Fruit fly (Drosophila melanogaster) whole organism, embryonic: ENCODE data around the gene Caf1-55.

ENCODE experiments used
- CG10366 ChIP-seq: fragments of 200-800 bp; sonication (Bioruptor generic); IDR thresholded peaks from 2 replicates; pipeline ENCODE4 v1.3.6; 2022; ENCODE audit warnings: missing biosample characterization, missing genetic modification characterization
- CG11723 ChIP-seq: fragments of 200-800 bp; sonication (Bioruptor generic); optimal IDR thresholded peaks from 2 replicates; lab custom pipeline; 2017; ENCODE audit warnings: missing biosample characterization, mild to moderate bottlenecking, missing genetic modification characterization
- CG1647 ChIP-seq: fragments of 200-800 bp; sonication (Bioruptor generic); optimal IDR thresholded peaks from 3 replicates; lab custom pipeline; 2016; ENCODE audit warnings: missing biosample characterization, missing genetic modification characterization
- CG7963 ChIP-seq: fragments of 200-800 bp; sonication (Bioruptor generic); IDR thresholded peaks from 3 replicates; pipeline ENCODE4 v1.3.6; 2022; ENCODE audit warnings: missing biosample characterization, missing genetic modification characterization; ENCODE audit not compliant: partially characterized antibody
- CG9797 ChIP-seq: fragments of 200-800 bp; sonication (Bioruptor generic); optimal IDR thresholded peaks from 3 replicates; lab custom pipeline; 2018; ENCODE audit warnings: missing biosample characterization, mild to moderate bottlenecking, missing genetic modification characterization
- Sry-δ ChIP-seq: fragments of 200-800 bp; sonication (Bioruptor generic); optimal IDR thresholded peaks from 2 replicates; lab custom pipeline; 2016; ENCODE audit warnings: missing biosample characterization, missing genetic modification characterization
- dan ChIP-seq: fragments of 200-800 bp; sonication (Bioruptor generic); IDR thresholded peaks from 2 replicates; pipeline ENCODE4 v1.3.6; 2022; ENCODE audit warnings: missing biosample characterization, missing genetic modification characterization
- inv ChIP-seq: fragments of 200-800 bp; sonication (Bioruptor generic); IDR thresholded peaks from 2 replicates; pipeline ENCODE4 v1.3.6; 2022; ENCODE audit warnings: missing biosample characterization, missing genetic modification characterization; ENCODE audit not compliant: partially characterized antibody
- pnt ChIP-seq: fragments of 200-800 bp; sonication (Bioruptor generic); optimal IDR thresholded peaks from 3 replicates; lab custom pipeline; 2016; ENCODE audit warnings: missing biosample characterization, missing genetic modification characterization

- no peak for TF ChIP-seq dan
- no peak for TF ChIP-seq CG10366 (GFP tag; lab: Robert Waterston, UW)
- TF ChIP-seq CG7963 (GFP tag; lab: Robert Waterston, UW), result no peak
- TF ChIP-seq CG1647 (GFP tag; lab: Kevin White, UChicago), result no peak
- TF ChIP-seq Sry-δ (GFP tag; lab: Kevin White, UChicago), result no peak
- TF ChIP-seq CG9797 (GFP tag; lab: Kevin White, UChicago), result no peak
- TF ChIP-seq pnt, result no peak
- no peak for TF ChIP-seq CG11723 (GFP tag; lab: Kevin White, UChicago)
- no peak for TF ChIP-seq inv (GFP tag; lab: Robert Waterston, UW)
Observed at dm6 chr3R:15263946-15264345, 38.6 kb downstream of the Caf1-55 start.
